Fruit fly (Drosophila melanogaster) Kc167 (cell line): ENCODE data around the gene alpha-Est2.

Experiments used
- Sin3A ChIP-seq: fragments of >200 bp; optimal IDR thresholded peaks from 2 replicates; lab custom pipeline; 2018; ENCODE audit warnings: missing external identifiers
- h ChIP-seq: fragments of >200 bp; optimal IDR thresholded peaks from 3 replicates; lab custom pipeline; 2018; ENCODE audit warnings: missing external identifiers
- psq ChIP-seq: fragments of >200 bp; optimal IDR thresholded peaks from 2 replicates; lab custom pipeline; 2017; ENCODE audit warnings: missing external identifiers
- ttk ChIP-seq: sonication (Bioruptor generic); optimal IDR thresholded peaks from 2 replicates; lab custom pipeline; 2017; ENCODE audit warnings: missing external identifiers

dm6 chr3R:7500513-7500912 is 41.1 kb upstream of the alpha-Est2 start:
- TF ChIP-seq Sin3A (lab: Kevin White, UChicago) (no peak), h (lab: Kevin White, UChicago) (no peak), psq (lab: Kevin White, UChicago) (no peak), ttk (no peak)
